Fruit fly (Drosophila melanogaster): ENCODE data around the gene alph.

Gene alph

DNA sequence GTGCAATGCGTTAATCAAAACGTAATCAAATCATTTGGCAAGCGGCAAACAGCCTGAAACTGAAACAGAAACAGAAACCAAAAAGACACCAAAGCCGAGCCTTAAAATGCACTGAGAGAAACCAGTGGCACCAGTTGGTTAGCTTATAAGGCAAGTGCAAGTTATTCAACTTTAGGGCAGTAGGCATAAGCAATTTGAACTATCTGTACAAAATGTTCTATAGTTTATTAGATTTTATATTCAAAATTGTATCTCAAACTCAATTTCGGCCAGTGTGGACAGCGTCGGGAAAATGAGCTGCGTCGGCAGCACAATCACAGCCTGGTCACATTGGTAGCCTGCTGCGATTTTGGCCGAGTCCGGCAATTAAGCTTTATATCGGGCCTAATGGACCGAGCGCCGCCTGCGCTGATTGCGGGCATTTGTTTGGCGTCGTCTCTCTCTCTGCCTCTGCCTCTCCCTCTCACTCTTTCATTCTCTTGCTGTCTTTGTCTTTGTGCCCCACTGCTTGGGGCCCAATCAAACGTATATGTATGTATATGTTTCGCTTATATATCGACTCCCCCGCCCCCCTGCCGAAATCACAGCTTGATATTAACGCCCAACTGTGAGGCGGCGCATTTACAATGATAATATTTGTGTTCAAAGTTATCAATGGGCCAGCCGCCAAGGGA lies 24.5 kb upstream of the alph start (continued):
- no peak for TF ChIP-seq ash1 (GFP tag; optimal IDR thresholded peaks at IDR 0.05)
- peak; percentile 65 for TF ChIP-seq CG14014 (GFP tag; IDR thresholded peaks at IDR 0.05)
- TF ChIP-seq NFAT (GFP tag; IDR thresholded peaks at IDR 0.05): no peak
- TF ChIP-seq pnt (GFP tag; optimal IDR thresholded peaks at IDR 0.05): peak; percentile 59
- peak; percentile 5 for TF ChIP-seq CG17568 (GFP tag; optimal IDR thresholded peaks at IDR 0.05)
- TF ChIP-seq ttk (GFP tag; IDR thresholded peaks at IDR 0.05): 0 out of 2 replicates have a peak, but pooled peaks have one; percentile 52
- TF ChIP-seq Camta (GFP tag; optimal IDR thresholded peaks at IDR 0.05): peak; percentile 55
- TF ChIP-seq HmgZ (tag; optimal IDR thresholded peaks at IDR 0.05): no peak
- peak; percentile 61 for TF ChIP-seq CG6272 (GFP tag; IDR thresholded peaks at IDR 0.05)
- TF ChIP-seq Sry-β (GFP tag; optimal IDR thresholded peaks at IDR 0.05): no peak
- TF ChIP-seq MESR4 (GFP tag; optimal IDR thresholded peaks at IDR 0.05): no peak
- TF ChIP-seq pzg (GFP tag; optimal IDR thresholded peaks at IDR 0.05): no peak
- TF ChIP-seq Deaf1 (tag; optimal IDR thresholded peaks at IDR 0.05): no peak
- no peak for TF ChIP-seq nerfin-2 (GFP tag; IDR thresholded peaks at IDR 0.05; ENCODE audit: partially characterized antibody)
- peak; percentile 10 for TF ChIP-seq odd (GFP tag; optimal IDR thresholded peaks at IDR 0.05)
- peak; percentile 44 for TF ChIP-seq CG8944 (GFP tag; optimal IDR thresholded peaks at IDR 0.05)
- no peak for TF ChIP-seq br (optimal IDR thresholded peaks at IDR 0.05)
- TF ChIP-seq slp2 (GFP tag; optimal IDR thresholded peaks at IDR 0.05): peak; percentile 31
- peak; percentile 44 for TF ChIP-seq CG8359 (GFP tag; optimal IDR thresholded peaks at IDR 0.05; ENCODE audit: borderline replicate concordance)
- TF ChIP-seq CG11696 (GFP tag; IDR thresholded peaks at IDR 0.05): 0 out of 2 replicates have a peak, but pooled peaks have one; percentile 26
- TF ChIP-seq vnd (GFP tag; IDR thresholded peaks at IDR 0.05; ENCODE audit: partially characterized antibody): no peak
- no peak for TF ChIP-seq CG10147 (GFP tag; optimal IDR thresholded peaks at IDR 0.05)
- TF ChIP-seq CG15696 (tag; optimal IDR thresholded peaks at IDR 0.05): peak; percentile 69
- TF ChIP-seq CG9932 (GFP tag; IDR thresholded peaks at IDR 0.05): peak; percentile 28; the same call in 1 of the 2 replicates
- TF ChIP-seq Tbp (GFP tag; optimal IDR thresholded peaks at IDR 0.05): no peak
- no peak for TF ChIP-seq Doc2 (GFP tag; IDR thresholded peaks at IDR 0.05)
- TF ChIP-seq aop (GFP tag; IDR thresholded peaks at IDR 0.05): 0 out of 2 replicates have a peak, but pooled peaks have one; percentile 21
- TF ChIP-seq sens (GFP tag): peak; percentile 95
- no peak for TF ChIP-seq Oaz (GFP tag; IDR thresholded peaks at IDR 0.05)
- TF ChIP-seq CG14710 (tag; optimal IDR thresholded peaks at IDR 0.05): peak; percentile 69
- TF ChIP-seq sim (GFP tag; IDR thresholded peaks at IDR 0.05): peak; percentile 74
- TF ChIP-seq CG6813 (GFP tag; optimal IDR thresholded peaks at IDR 0.05): peak; percentile 29
- TF ChIP-seq B-H1 (GFP tag; IDR thresholded peaks at IDR 0.05): peak; percentile 59
- TF ChIP-seq CG10209 (GFP tag; optimal IDR thresholded peaks at IDR 0.05): peak; percentile 44
- no peak for TF ChIP-seq pho (GFP tag; optimal IDR thresholded peaks at IDR 0.05)
- no peak for TF ChIP-seq CG11085 (GFP tag; IDR thresholded peaks at IDR 0.05)
- TF ChIP-seq org-1 (GFP tag; optimal IDR thresholded peaks at IDR 0.05): peak; percentile 35
- peak; percentile 81 for TF ChIP-seq dmrt11E (tag; optimal IDR thresholded peaks at IDR 0.05)
- no peak for TF ChIP-seq usp (GFP tag; optimal IDR thresholded peaks at IDR 0.05)
- no peak for TF ChIP-seq sug (tag; optimal IDR thresholded peaks at IDR 0.05)
- peak; percentile 50 for TF ChIP-seq tio (GFP tag; optimal IDR thresholded peaks at IDR 0.05)
- TF ChIP-seq lov (optimal IDR thresholded peaks at IDR 0.05): no peak
- TF ChIP-seq lov (GFP tag; IDR thresholded peaks at IDR 0.05): peak; percentile 63; the same call in 2 of the 3 replicates
- peak; percentile 56 for TF ChIP-seq CG30403 (GFP tag; optimal IDR thresholded peaks at IDR 0.05)
- peak; percentile 21 for TF ChIP-seq Asciz (GFP tag; optimal IDR thresholded peaks at IDR 0.05)
- no peak for TF ChIP-seq pan (optimal IDR thresholded peaks at IDR 0.05)
- peak in 1 of 2 experiments; percentile 76 for TF ChIP-seq pan (GFP tag; optimal IDR thresholded peaks at IDR 0.05 in 1 of 2, IDR thresholded peaks at IDR 0.05 in 1 of 2)
- peak in 1 of 2 experiments; percentile 68 for TF ChIP-seq eve (GFP tag; optimal IDR thresholded peaks at IDR 0.05)
- peak; percentile 42 for TF ChIP-seq Atf3 (GFP tag; optimal IDR thresholded peaks at IDR 0.05)
- TF ChIP-seq Ets65A (GFP tag): peak; percentile 94
- peak; percentile 36; the same call in 1 of the 2 replicates for TF ChIP-seq Atf6 (GFP tag; IDR thresholded peaks at IDR 0.05)

All from whole organism, embryonic.